Worm (Caenorhabditis elegans): ENCODE measurements around the gene C25F9.6.

The C25F9.6 gene

DNA sequence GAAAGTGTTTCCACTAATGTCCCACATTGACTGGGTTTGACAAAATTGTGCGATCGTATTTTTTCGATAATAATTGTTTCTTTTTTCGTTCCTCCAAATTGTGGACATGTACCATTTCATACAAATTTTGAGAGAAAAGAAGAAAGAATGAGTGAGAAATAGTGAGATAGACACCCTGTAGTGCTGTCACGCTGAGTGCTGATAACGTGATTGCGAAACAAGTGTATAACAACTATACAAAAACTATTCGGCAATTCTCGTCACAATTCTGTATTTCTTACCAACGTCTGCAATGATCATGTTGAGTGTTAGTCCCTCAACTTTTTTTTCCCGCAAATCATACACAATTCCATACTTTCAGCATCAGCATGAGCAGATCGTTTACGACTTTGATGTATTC, 31.2 kb upstream of the C25F9.6 start, which contains the start of gene C25F9.14:
C25F9.14 (plus strand) TSS at position 178 of the 400 bp plus-strand sequence.
- peak; percentile 49 for TF ChIP-seq elt-2 (tag; optimal IDR thresholded peaks at IDR 0.05)
- TF ChIP-seq ceh-28 (tag; optimal IDR thresholded peaks at IDR 0.05) = no peak

DNA sequence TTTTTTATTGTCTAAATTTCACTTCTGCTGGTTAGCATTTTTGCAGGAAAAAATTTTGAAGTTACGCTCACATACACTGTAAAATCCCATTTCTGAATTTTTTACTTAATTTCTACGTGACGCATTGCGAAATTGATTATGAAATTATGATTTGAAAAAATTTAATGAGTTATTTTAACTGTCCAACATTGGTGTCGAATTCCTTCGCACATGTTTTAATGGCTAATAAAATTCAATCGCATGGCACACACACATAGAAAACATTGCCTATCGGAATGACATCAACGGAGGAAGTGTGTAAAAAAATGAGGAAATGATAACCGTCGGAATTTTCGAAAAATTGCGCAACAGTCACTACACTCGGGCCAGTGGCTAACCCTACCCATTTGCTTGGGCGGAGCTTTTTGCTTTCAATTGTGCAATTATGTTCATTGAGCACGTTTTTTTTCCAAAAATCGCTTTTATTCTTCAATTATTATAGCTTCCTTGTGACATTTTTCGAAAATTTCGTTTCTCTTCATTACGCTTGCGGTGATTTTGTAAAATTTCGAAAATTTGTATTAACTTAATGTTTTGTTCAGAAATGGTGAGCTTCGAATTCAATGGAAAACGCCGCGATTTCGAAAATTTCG, 28.8 kb upstream of the C25F9.6 start, which contains the start of gene C25F9.16:
C25F9.16 (plus strand) TSS at position 582 of the 632 bp plus-strand sequence.
- peak; percentile 1 for TF ChIP-seq pqm-1 (tag; optimal IDR thresholded peaks at IDR 0.05)
- no peak for TF ChIP-seq nhr-12 (tag; optimal IDR thresholded peaks at IDR 0.05)
- TF ChIP-seq sea-2 (GFP tag; optimal IDR thresholded peaks at IDR 0.05) = no peak
- peak; percentile 60 for TF ChIP-seq elt-2 (tag; optimal IDR thresholded peaks at IDR 0.05)
- no peak for TF ChIP-seq tbx-2 (tag; optimal IDR thresholded peaks at IDR 0.05)

- TF ChIP-seq elt-2 (tag; optimal IDR thresholded peaks at IDR 0.05) (peak; percentile 12), unc-62 (GFP tag; optimal IDR thresholded peaks at IDR 0.05) (no peak), zag-1 (tag; optimal IDR thresholded peaks at IDR 0.05) (no peak), egl-27 (tag; optimal IDR thresholded peaks at IDR 0.05) (no peak), mml-1 (tag; optimal IDR thresholded peaks at IDR 0.05) (no peak), nhr-12 (tag; optimal IDR thresholded peaks at IDR 0.05) (no peak)
Measured at ce11 chrV:19432972-19433371, 27.8 kb upstream of the C25F9.6 start, which contains the start of gene C25F9.11. C25F9.11 (minus strand) TSS chrV:19433072.

DNA sequence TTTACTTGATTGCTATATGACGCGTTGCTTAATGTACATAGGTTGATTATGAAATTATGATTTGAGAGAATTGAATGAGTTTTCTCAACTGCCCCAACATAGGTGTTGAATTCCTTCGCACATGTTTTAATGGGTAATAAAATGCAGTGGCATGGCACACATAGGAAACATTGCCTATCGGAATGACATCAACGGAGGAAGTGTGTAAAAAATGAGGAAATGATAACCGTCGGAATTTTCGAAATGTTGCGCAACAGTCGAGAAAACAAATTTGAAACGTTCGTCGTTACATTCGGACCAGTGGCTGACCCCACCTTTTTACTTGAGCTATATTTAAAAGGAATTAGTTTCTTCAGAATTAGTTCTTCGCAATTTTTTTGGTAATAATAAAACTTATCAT, 26.9 kb upstream of the C25F9.6 start:
- peak; percentile 40 for TF ChIP-seq elt-2 (tag; optimal IDR thresholded peaks at IDR 0.05)
- no peak for TF ChIP-seq aly-2 (tag; optimal IDR thresholded peaks at IDR 0.05)

ce11 chrV:19431036-19431435, 25.9 kb upstream of the C25F9.6 start, which contains the start of gene srw-85:
srw-85 (minus strand) TSS chrV:19431136.
- TF ChIP-seq skn-1 (tag; optimal IDR thresholded peaks at IDR 0.05) (no peak), elt-2 (tag; optimal IDR thresholded peaks at IDR 0.05) (no peak), ztf-11 (tag; optimal IDR thresholded peaks at IDR 0.05) (no peak)

- TF ChIP-seq ceh-82 (tag; optimal IDR thresholded peaks at IDR 0.05) (no peak), R02D3.7 (tag; optimal IDR thresholded peaks at IDR 0.05) (no peak), fos-1 (tag; optimal IDR thresholded peaks at IDR 0.05) (no peak), pha-4 (tag; optimal IDR thresholded peaks at IDR 0.05) (no peak), nfya-1 (tag; optimal IDR thresholded peaks at IDR 0.05; ENCODE audit: insufficient read depth) (no peak), nhr-67 (tag; optimal IDR thresholded peaks at IDR 0.05) (no peak), nhr-237 (tag; optimal IDR thresholded peaks at IDR 0.05) (no peak), ceh-16 (tag; optimal IDR thresholded peaks at IDR 0.05) (no peak), nhr-11 (tag; optimal IDR thresholded peaks at IDR 0.05) (no peak), mdl-1 (tag; optimal IDR thresholded peaks at IDR 0.05) (no peak), daf-12 (tag; optimal IDR thresholded peaks at IDR 0.05) (no peak)
Measured at ce11 chrV:19430351-19430913, 25.3 kb upstream of the C25F9.6 start.

ce11 chrV:19429605-19430004, 24.5 kb upstream of the C25F9.6 start:
- TF ChIP-seq fkh-10 (GFP tag; optimal IDR thresholded peaks at IDR 0.05) = no peak
- TF ChIP-seq nhr-25 (tag; optimal IDR thresholded peaks at IDR 0.05) = peak; percentile 53
- TF ChIP-seq elt-2 (tag; optimal IDR thresholded peaks at IDR 0.05) = no peak
- TF ChIP-seq elt-3 (tag; optimal IDR thresholded peaks at IDR 0.05) = no peak
- TF ChIP-seq nhr-28 (tag; optimal IDR thresholded peaks at IDR 0.05) = no peak
- TF ChIP-seq ceh-82 (tag; optimal IDR thresholded peaks at IDR 0.05) = no peak
- no peak for TF ChIP-seq egl-27 (tag; optimal IDR thresholded peaks at IDR 0.05)
- TF ChIP-seq nhr-43 (tag; optimal IDR thresholded peaks at IDR 0.05; ENCODE audit: poor library complexity, severe bottlenecking) = peak; percentile 21
- TF ChIP-seq tbx-2 (tag; optimal IDR thresholded peaks at IDR 0.05) = no peak
- TF ChIP-seq jun-1 (tag; optimal IDR thresholded peaks at IDR 0.05) = no peak
- no peak for TF ChIP-seq fos-1 (tag; optimal IDR thresholded peaks at IDR 0.05)
- no peak for TF ChIP-seq ceh-16 (tag; optimal IDR thresholded peaks at IDR 0.05)
- peak; percentile 99 for TF ChIP-seq elt-1 (tag; optimal IDR thresholded peaks at IDR 0.05)
- no peak for TF ChIP-seq pqm-1 (tag; optimal IDR thresholded peaks at IDR 0.05)
- no peak for TF ChIP-seq eor-1 (tag; optimal IDR thresholded peaks at IDR 0.05)
- TF ChIP-seq nfya-1 (tag; optimal IDR thresholded peaks at IDR 0.05; ENCODE audit: insufficient read depth) = no peak
- no peak for TF ChIP-seq nhr-76 (tag; optimal IDR thresholded peaks at IDR 0.05)
- TF ChIP-seq nhr-12 (tag; optimal IDR thresholded peaks at IDR 0.05) = no peak
- TF ChIP-seq pha-4 (tag; optimal IDR thresholded peaks at IDR 0.05) = no peak
- no peak for TF ChIP-seq skn-1 (tag; optimal IDR thresholded peaks at IDR 0.05)
- TF ChIP-seq lsy-12 (tag; optimal IDR thresholded peaks at IDR 0.05) = no peak
- TF ChIP-seq nhr-77 (tag; optimal IDR thresholded peaks at IDR 0.05) = no peak
- peak; percentile 28 for TF ChIP-seq nhr-23 (tag; optimal IDR thresholded peaks at IDR 0.05)
- no peak for TF ChIP-seq unc-39 (tag; optimal IDR thresholded peaks at IDR 0.05)
- no peak for TF ChIP-seq nhr-11 (tag; optimal IDR thresholded peaks at IDR 0.05)
- no peak for TF ChIP-seq unc-62 (GFP tag; optimal IDR thresholded peaks at IDR 0.05)
- no peak for TF ChIP-seq egl-5 (tag; optimal IDR thresholded peaks at IDR 0.05)
